Fruit fly (Drosophila melanogaster) whole organism, embryonic: ENCODE measurements around the gene Gcna.
A peak's percentile ranks its signal among the peaks of the same experiment; 100 is the strongest.

Source experiments
- CG10267 ChIP-seq: fragments of 200-800 bp; sonication (Bioruptor generic); optimal IDR thresholded peaks from 2 replicates; lab custom pipeline; 2018; ENCODE audit warnings: missing biosample characterization, mild to moderate bottlenecking, missing genetic modification characterization, moderate library complexity
- CG11560 ChIP-seq: fragments of 200-800 bp; sonication (Bioruptor generic); IDR thresholded peaks from 3 replicates; pipeline ENCODE4 v1.3.6; 2022; ENCODE audit warnings: missing biosample characterization, missing genetic modification characterization
- CG12155 ChIP-seq: fragments of 200-800 bp; sonication (Bioruptor generic); optimal IDR thresholded peaks from 3 replicates; lab custom pipeline; 2016; ENCODE audit warnings: missing biosample characterization, missing genetic modification characterization
- CG12219 ChIP-seq: fragments of 200-800 bp; sonication (Bioruptor generic); optimal IDR thresholded peaks from 3 replicates; lab custom pipeline; 2018; ENCODE audit warnings: missing biosample characterization, mild to moderate bottlenecking, missing genetic modification characterization
- CG14710 ChIP-seq: fragments of 200-800 bp; sonication (Bioruptor generic); optimal IDR thresholded peaks from 3 replicates; lab custom pipeline; 2019; ENCODE audit warnings: missing biosample characterization, mild to moderate bottlenecking, missing genetic modification characterization, moderate library complexity
- CG14860 ChIP-seq: fragments of 200-800 bp; sonication (Bioruptor generic); IDR thresholded peaks from 3 replicates; pipeline ENCODE4 v1.3.6; 2022; ENCODE audit warnings: missing biosample characterization, missing genetic modification characterization; ENCODE audit not compliant: partially characterized antibody
- CG15073 ChIP-seq: fragments of 200-800 bp; sonication (Bioruptor generic); optimal IDR thresholded peaks from 2 replicates; lab custom pipeline; 2016; ENCODE audit warnings: missing biosample characterization, missing genetic modification characterization
- CG1647 ChIP-seq: fragments of 200-800 bp; sonication (Bioruptor generic); optimal IDR thresholded peaks from 3 replicates; lab custom pipeline; 2016; ENCODE audit warnings: missing biosample characterization, missing genetic modification characterization
- CG17328 ChIP-seq: fragments of 200-800 bp; sonication (Bioruptor generic); IDR thresholded peaks from 2 replicates; pipeline ENCODE4 v1.3.6; 2022; ENCODE audit warnings: missing biosample characterization, missing genetic modification characterization
- CG17802 ChIP-seq: fragments of 200-800 bp; sonication (Bioruptor generic); optimal IDR thresholded peaks from 2 replicates; lab custom pipeline; 2018; ENCODE audit warnings: missing biosample characterization, mild to moderate bottlenecking, missing genetic modification characterization, moderate library complexity
- CG18599 ChIP-seq: fragments of 200-800 bp; sonication (Bioruptor generic); optimal IDR thresholded peaks from 3 replicates; lab custom pipeline; 2017; ENCODE audit warnings: missing biosample characterization, missing genetic modification characterization, mild to moderate bottlenecking, moderate library complexity, missing genetic modification reagents
- CG2116 ChIP-seq: fragments of 200-800 bp; sonication (Bioruptor generic); optimal IDR thresholded peaks from 3 replicates; lab custom pipeline; 2018; ENCODE audit warnings: missing biosample characterization, mild to moderate bottlenecking, missing genetic modification characterization
- CG2120 ChIP-seq: fragments of 200-800 bp; sonication (Bioruptor generic); optimal IDR thresholded peaks from 3 replicates; lab custom pipeline; 2016; ENCODE audit warnings: missing biosample characterization, missing genetic modification characterization
- CG30020 ChIP-seq: fragments of 200-800 bp; optimal IDR thresholded peaks from 2 replicates; lab custom pipeline; 2019; ENCODE audit warnings: missing biosample characterization, mild to moderate bottlenecking, missing genetic modification characterization, moderate library complexity
- CG30403 ChIP-seq: fragments of 200-800 bp; sonication (Bioruptor generic); optimal IDR thresholded peaks from 3 replicates; lab custom pipeline; 2016; ENCODE audit warnings: missing biosample characterization, missing genetic modification characterization
- CG3163 ChIP-seq: fragments of 200-800 bp; sonication (Bioruptor generic); optimal IDR thresholded peaks from 3 replicates; lab custom pipeline; 2016; ENCODE audit warnings: missing biosample characterization, missing genetic modification characterization
- CG34376 ChIP-seq: fragments of 200-800 bp; sonication (Bioruptor generic); optimal IDR thresholded peaks from 2 replicates; lab custom pipeline; 2018; ENCODE audit warnings: missing biosample characterization, mild to moderate bottlenecking, missing genetic modification characterization
- CG5245 ChIP-seq: fragments of 200-800 bp; sonication (Bioruptor generic); optimal IDR thresholded peaks from 3 replicates; lab custom pipeline; 2016; ENCODE audit warnings: missing biosample characterization, missing genetic modification characterization
- CG6175 ChIP-seq: fragments of 200-800 bp; sonication (Bioruptor generic); IDR thresholded peaks from 3 replicates; pipeline ENCODE4 v1.3.6; 2022; ENCODE audit warnings: missing biosample characterization, missing genetic modification characterization
- CG8359 ChIP-seq: fragments of 200-800 bp; sonication (Bioruptor generic); optimal IDR thresholded peaks from 2 replicates; lab custom pipeline; 2017; ENCODE audit warnings: missing biosample characterization, mild to moderate bottlenecking, missing genetic modification characterization, borderline replicate concordance
- CG9797 ChIP-seq: fragments of 200-800 bp; sonication (Bioruptor generic); optimal IDR thresholded peaks from 3 replicates; lab custom pipeline; 2018; ENCODE audit warnings: missing biosample characterization, mild to moderate bottlenecking, missing genetic modification characterization
- Dip3 ChIP-seq: fragments of 200-800 bp; sonication (Bioruptor generic); optimal IDR thresholded peaks from 3 replicates; lab custom pipeline; 2016; ENCODE audit warnings: missing biosample characterization, missing genetic modification characterization
- Drgx ChIP-seq: fragments of 200-800 bp; sonication (Bioruptor generic); IDR thresholded peaks from 2 replicates; pipeline ENCODE4 v1.3.6; 2022; ENCODE audit warnings: missing biosample characterization, missing genetic modification characterization
- E2f2 ChIP-seq: fragments of 200-800 bp; sonication (Bioruptor generic); IDR thresholded peaks from 2 replicates; pipeline ENCODE4 v1.3.6; 2022; ENCODE audit warnings: missing biosample characterization, missing genetic modification characterization
- Elba2 ChIP-seq: fragments of 200-800 bp; sonication (Bioruptor generic); optimal IDR thresholded peaks from 3 replicates; lab custom pipeline; 2016; ENCODE audit warnings: missing biosample characterization, missing genetic modification characterization
- Ets65A ChIP-seq: fragments of 200-800 bp; sonication (Bioruptor generic); peaks from one replicate; lab custom pipeline; 2016; ENCODE audit warnings: missing biosample characterization, missing genetic modification characterization
- HLH54F ChIP-seq: fragments of 200-800 bp; sonication (Bioruptor generic); optimal IDR thresholded peaks from 3 replicates; lab custom pipeline; 2016; ENCODE audit warnings: missing biosample characterization, missing genetic modification characterization
- HLHmδ ChIP-seq: fragments of 200-800 bp; sonication (Bioruptor generic); optimal IDR thresholded peaks from 2 replicates; lab custom pipeline; 2018; ENCODE audit warnings: missing biosample characterization, mild to moderate bottlenecking, missing genetic modification characterization, moderate library complexity
- Hr3 ChIP-seq: fragments of 200-800 bp; sonication (Bioruptor generic); optimal IDR thresholded peaks from 3 replicates; lab custom pipeline; 2016; ENCODE audit warnings: missing biosample characterization, missing genetic modification characterization
- Ptx1 ChIP-seq: fragments of 200-800 bp; sonication (Bioruptor generic); IDR thresholded peaks from 2 replicates; pipeline ENCODE4 v1.3.6; 2022; ENCODE audit warnings: missing biosample characterization, missing genetic modification characterization
- ab ChIP-seq: fragments of 200-800 bp; sonication (Bioruptor generic); optimal IDR thresholded peaks from 2 replicates; lab custom pipeline; 2016; ENCODE audit warnings: missing biosample characterization, missing genetic modification characterization
- ato ChIP-seq: fragments of 200-800 bp; sonication (Bioruptor generic); IDR thresholded peaks from 2 replicates; pipeline ENCODE4 v1.3.6; 2022; ENCODE audit warnings: missing biosample characterization, missing genetic modification characterization; ENCODE audit not compliant: partially characterized antibody
- disco-r ChIP-seq: fragments of 200-800 bp; sonication (Bioruptor generic); optimal IDR thresholded peaks from 2 replicates; lab custom pipeline; 2016; ENCODE audit warnings: missing biosample characterization, missing genetic modification characterization
- en ChIP-seq: fragments of 200-800 bp; sonication (Bioruptor generic); optimal IDR thresholded peaks from 2 replicates; lab custom pipeline; 2016; ENCODE audit warnings: missing biosample characterization, missing genetic modification characterization
- ftz-f1 ChIP-seq: fragments of 200-800 bp; sonication (Bioruptor generic); optimal IDR thresholded peaks from 2 replicates; lab custom pipeline; 2016; ENCODE audit warnings: missing biosample characterization, missing genetic modification characterization
- fu2 ChIP-seq: fragments of 200-800 bp; sonication (Bioruptor generic); optimal IDR thresholded peaks from 2 replicates; lab custom pipeline; 2016; ENCODE audit warnings: missing biosample characterization, missing genetic modification characterization
- gfzf ChIP-seq: fragments of 200-800 bp; sonication (Bioruptor generic); optimal IDR thresholded peaks from 2 replicates; lab custom pipeline; 2016; ENCODE audit warnings: missing biosample characterization, mild to moderate bottlenecking, missing genetic modification characterization, moderate library complexity
- klu ChIP-seq: fragments of 200-800 bp; sonication (Bioruptor generic); IDR thresholded peaks from 2 replicates; pipeline ENCODE4 v1.3.6; 2022; ENCODE audit warnings: missing biosample characterization, missing genetic modification characterization
- kni ChIP-seq: fragments of 200-800 bp; sonication (Bioruptor generic); optimal IDR thresholded peaks from 3 replicates; lab custom pipeline; 2017; ENCODE audit warnings: mild to moderate bottlenecking, missing biosample characterization, missing genetic modification reagents, missing genetic modification characterization
- lbe ChIP-seq: fragments of 200-800 bp; sonication (Bioruptor generic); optimal IDR thresholded peaks from 2 replicates; lab custom pipeline; 2016; ENCODE audit warnings: missing biosample characterization, mild to moderate bottlenecking, missing genetic modification characterization
- mld ChIP-seq: fragments of 200-800 bp; sonication (Bioruptor generic); IDR thresholded peaks from 3 replicates; pipeline ENCODE4 v1.3.6; 2022; ENCODE audit warnings: missing biosample characterization, missing genetic modification characterization; ENCODE audit not compliant: partially characterized antibody
- nerfin-2 ChIP-seq: fragments of 200-800 bp; sonication (Bioruptor generic); IDR thresholded peaks from 2 replicates; pipeline ENCODE4 v1.3.6; 2022; ENCODE audit warnings: missing biosample characterization, missing genetic modification characterization; ENCODE audit not compliant: partially characterized antibody
- pzg ChIP-seq: fragments of 200-800 bp; sonication (Bioruptor generic); optimal IDR thresholded peaks from 3 replicates; lab custom pipeline; 2018; ENCODE audit warnings: missing biosample characterization, mild to moderate bottlenecking, missing genetic modification characterization, moderate library complexity
- sc ChIP-seq, 3 experiments: fragments of >200 bp in 2 of 3; fragments of 200-800 bp in 1 of 3; sonication (Bioruptor generic) in 1 of 3; optimal IDR thresholded peaks; 2 replicates in 2 of 3; 3 replicates in 1 of 3; lab custom pipeline; 2017; ENCODE audit warnings: mild to moderate bottlenecking in 1 of 3, missing biosample characterization in 1 of 3, missing genetic modification characterization in 1 of 3, missing genetic modification reagents in 1 of 3
- stc ChIP-seq: fragments of 200-800 bp; sonication (Bioruptor generic); IDR thresholded peaks from 2 replicates; pipeline ENCODE4 v1.3.6; 2022; ENCODE audit warnings: missing biosample characterization, missing genetic modification characterization
- tap ChIP-seq: fragments of 200-800 bp; optimal IDR thresholded peaks from 3 replicates; lab custom pipeline; 2019; ENCODE audit warnings: missing biosample characterization, mild to moderate bottlenecking, missing genetic modification characterization, moderate library complexity
- vvl ChIP-seq: fragments of 200-800 bp; sonication (Bioruptor generic); IDR thresholded peaks from 2 replicates; pipeline ENCODE4 v1.3.6; 2022; ENCODE audit warnings: missing biosample characterization, missing genetic modification characterization

Gcna gene

DNA sequence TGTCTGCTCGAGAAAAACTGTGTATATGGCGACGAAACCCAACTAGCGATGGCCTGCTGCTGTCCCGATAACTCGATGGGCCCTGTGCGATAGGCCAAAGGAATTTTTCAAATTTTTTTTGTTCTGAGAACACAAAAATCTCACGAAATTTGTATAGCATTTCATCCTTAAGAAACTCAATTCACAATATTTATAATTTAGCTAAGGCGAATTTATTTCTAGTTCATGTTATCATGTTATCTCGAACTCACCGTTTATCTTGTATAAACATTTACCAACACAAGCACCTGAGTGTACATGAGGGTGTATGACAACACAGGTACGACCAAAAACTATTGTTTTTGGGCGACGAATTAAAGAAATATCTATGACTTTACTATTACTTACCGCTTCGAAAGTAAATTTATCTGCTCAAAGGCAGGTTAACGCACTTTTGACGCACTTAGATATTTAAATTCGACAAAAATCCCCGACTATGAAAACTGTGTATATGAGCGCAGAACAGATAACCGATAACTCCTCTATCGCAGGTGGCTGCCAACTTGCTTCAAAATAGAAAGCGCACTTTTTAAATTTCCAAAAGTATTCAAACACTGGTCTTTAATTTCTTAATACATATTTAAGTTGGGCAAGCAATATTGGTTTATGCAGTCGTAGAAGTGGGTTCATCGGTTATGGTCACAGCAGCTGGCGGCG, 34.6 kb upstream of the Gcna start, which contains the start of gene arm (continued):
- TF ChIP-seq Ets65A (GFP tag; lab: Kevin White, UChicago) (peak; percentile 53), CG6175 (GFP tag; lab: Robert Waterston, UW) (no peak), vvl (no peak), CG10267 (tag; lab: Kevin White, UChicago) (peak; percentile 19), CG12155 (GFP tag; lab: Kevin White, UChicago) (no peak), gfzf (GFP tag; lab: Kevin White, UChicago) (peak; percentile 16), CG12219 (no peak), mld (GFP tag; lab: Robert Waterston, UW) (no peak), E2f2 (peak; percentile 85), CG15073 (no peak), CG17802 (peak; percentile 24), CG14710 (tag; lab: Kevin White, UChicago) (peak; percentile 6), CG14860 (GFP tag; lab: Robert Waterston, UW) (no peak), pzg (GFP tag; lab: Kevin White, UChicago) (peak; percentile 29)

DNA sequence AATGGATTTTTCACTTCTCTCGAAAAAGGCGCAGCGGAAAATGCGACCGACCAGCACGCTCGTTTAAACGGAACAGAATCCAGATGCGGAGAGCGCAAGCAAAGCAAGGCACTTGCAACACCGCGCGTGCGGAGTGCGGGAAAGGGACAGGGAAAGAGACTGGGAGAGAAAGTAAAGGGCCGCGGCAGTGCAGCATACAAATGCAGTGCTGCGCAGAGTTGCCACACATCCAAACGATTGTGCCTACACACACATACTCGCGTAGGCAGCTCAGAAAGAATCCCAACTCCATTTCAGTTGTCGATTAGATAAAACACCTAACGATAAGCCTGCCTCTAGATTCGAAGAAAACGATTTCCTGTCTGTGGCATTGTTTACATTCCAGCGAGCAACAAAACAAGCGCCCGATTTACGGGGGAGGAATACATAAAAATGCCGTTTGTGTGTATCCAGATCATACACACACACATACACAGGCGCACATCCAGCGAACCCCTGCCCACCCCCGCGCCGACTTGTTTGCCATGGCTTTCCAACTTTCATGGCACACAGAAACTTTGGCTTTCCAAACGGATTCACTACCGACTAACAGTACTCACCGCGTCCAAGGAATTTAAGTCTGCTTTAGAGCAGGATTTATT, 33.9 kb upstream of the Gcna start:
- no peak for TF ChIP-seq CG11560
- TF ChIP-seq nerfin-2 (GFP tag; lab: Robert Waterston, UW), result no peak
- TF ChIP-seq HLH54F (GFP tag; lab: Kevin White, UChicago), result no peak
- no peak for TF ChIP-seq disco-r (GFP tag; lab: Kevin White, UChicago)
- peak; percentile 2 for TF ChIP-seq CG18599 (GFP tag; lab: Kevin White, UChicago)
- peak; percentile 46; the same call in 1 of the 2 replicates for TF ChIP-seq klu (GFP tag; lab: Robert Waterston, UW)
- TF ChIP-seq Dip3 (GFP tag; lab: Kevin White, UChicago), result no peak
- no peak for TF ChIP-seq lbe (GFP tag; lab: Kevin White, UChicago)
- no peak for TF ChIP-seq Elba2 (GFP tag; lab: Kevin White, UChicago)
- TF ChIP-seq tap (tag; lab: Kevin White, UChicago), result no peak
- no peak for TF ChIP-seq CG30403 (GFP tag; lab: Kevin White, UChicago)
- TF ChIP-seq CG3163 (GFP tag; lab: Kevin White, UChicago), result peak; percentile 9
- no peak for TF ChIP-seq CG30020 (tag; lab: Kevin White, UChicago)
- TF ChIP-seq CG9797 (GFP tag; lab: Kevin White, UChicago), result no peak
- no peak for TF ChIP-seq Drgx
- peak; percentile 36 for TF ChIP-seq HLHmδ (GFP tag; lab: Kevin White, UChicago)
- no peak for TF ChIP-seq CG12155 (GFP tag; lab: Kevin White, UChicago)
- no peak for TF ChIP-seq stc
- TF ChIP-seq CG5245 (GFP tag; lab: Kevin White, UChicago), result no peak
- no peak for TF ChIP-seq en (GFP tag; lab: Kevin White, UChicago)
- TF ChIP-seq sc (optimal IDR thresholded peaks at IDR 0.05; lab: Kevin White, UChicago), result no peak
- TF ChIP-seq sc (GFP tag; optimal IDR thresholded peaks at IDR 0.05; lab: Kevin White, UChicago), result no peak
- no peak for TF ChIP-seq CG2120 (GFP tag; lab: Kevin White, UChicago)
- TF ChIP-seq ftz-f1 (GFP tag; lab: Kevin White, UChicago), result no peak
- TF ChIP-seq ato (GFP tag; lab: Robert Waterston, UW), result no peak
- TF ChIP-seq CG1647 (GFP tag; lab: Kevin White, UChicago), result no peak
- no peak for TF ChIP-seq CG17328 (GFP tag; lab: Robert Waterston, UW)
- peak; percentile 9 for TF ChIP-seq CG2116 (GFP tag; lab: Kevin White, UChicago)
- TF ChIP-seq CG8359 (GFP tag; lab: Kevin White, UChicago), result peak; percentile 21
- TF ChIP-seq Ptx1 (GFP tag; lab: Robert Waterston, UW), result peak; percentile 23; the same call in 1 of the 2 replicates
- no peak for TF ChIP-seq Hr3 (GFP tag; lab: Kevin White, UChicago)
- peak; percentile 16 for TF ChIP-seq pzg (GFP tag; lab: Kevin White, UChicago)
- no peak for TF ChIP-seq fu2 (GFP tag; lab: Kevin White, UChicago)
- peak; percentile 97 for TF ChIP-seq kni (GFP tag; lab: Kevin White, UChicago)
- peak; percentile 16 for TF ChIP-seq CG34376 (GFP tag; lab: Kevin White, UChicago)
- no peak for TF ChIP-seq ab (GFP tag; lab: Kevin White, UChicago)
